Worm (Caenorhabditis elegans) whole organism, L1 larva: ENCODE data around the gene C49G7.7.

Experiments
- Y116A8C.19 ChIP-seq: sonication (generic microtip); optimal IDR thresholded peaks from 2 replicates; lab custom pipeline; 2016; ENCODE audit warnings: missing compliant biosample characterization, missing genetic modification characterization, borderline replicate concordance
- ama-1 ChIP-seq: fragments of 150-350 bp; optimal IDR thresholded peaks from 2 replicates; lab custom pipeline; 2014
- ceh-82 ChIP-seq, 3 experiments: fragments of 150-350 bp in 1 of 3; sonication (generic microtip) in 2 of 3; optimal IDR thresholded peaks; 2 replicates each; lab custom pipeline; 2014 to 2017; ENCODE audit warnings: missing biosample characterization in 3 of 3, missing genetic modification characterization in 3 of 3
- fos-1 ChIP-seq: fragments of 150-350 bp; optimal IDR thresholded peaks from 2 replicates; lab custom pipeline; 2014; ENCODE audit warnings: missing biosample characterization, missing genetic modification characterization
- nhr-12 ChIP-seq: sonication (generic microtip); optimal IDR thresholded peaks from 2 replicates; lab custom pipeline; 2017; ENCODE audit warnings: missing biosample characterization, missing genetic modification characterization
- nhr-28 ChIP-seq: fragments of 150-350 bp; optimal IDR thresholded peaks from 2 replicates; lab custom pipeline; 2014; ENCODE audit warnings: missing biosample characterization, missing genetic modification characterization
- pax-3 ChIP-seq: fragments of 200-800 bp; sonication (Bioruptor generic); optimal IDR thresholded peaks from 2 replicates; lab custom pipeline; 2018; ENCODE audit warnings: mild to moderate bottlenecking, missing genetic modification characterization, moderate library complexity, missing compliant biosample characterization
- snpc-4 ChIP-seq: fragments of 150-350 bp; optimal IDR thresholded peaks from 2 replicates; lab custom pipeline; 2014; ENCODE audit warnings: missing biosample characterization, missing genetic modification characterization
- sox-4 ChIP-seq: sonication (generic microtip); optimal IDR thresholded peaks from 2 replicates; lab custom pipeline; 2016; ENCODE audit warnings: missing genetic modification characterization, missing compliant biosample characterization
- tbx-2 ChIP-seq: sonication (generic microtip); optimal IDR thresholded peaks from 2 replicates; lab custom pipeline; 2016; ENCODE audit warnings: missing genetic modification characterization, missing compliant biosample characterization
- unc-130 ChIP-seq: fragments of 150-350 bp; optimal IDR thresholded peaks from 2 replicates; lab custom pipeline; 2017; ENCODE audit warnings: missing biosample characterization, missing genetic modification characterization, inconsistent platforms
- unc-62 ChIP-seq: fragments of 150-350 bp; optimal IDR thresholded peaks from 2 replicates; lab custom pipeline; 2014; ENCODE audit warnings: missing biosample characterization, missing genetic modification reagents, missing genetic modification characterization

ce11 chrV:4038557-4038956 lies 4.3 kb downstream of the C49G7.7 start:
- no peak for TF ChIP-seq unc-62
- no peak for TF ChIP-seq tbx-2 (tag; lab: Kevin White, UChicago)
- no peak for TF ChIP-seq unc-130 (tag; lab: Kevin White, UChicago)
- TF ChIP-seq sox-4 (tag; lab: Kevin White, UChicago) = no peak
- TF ChIP-seq ama-1 = no peak
- TF ChIP-seq snpc-4 = no peak
- no peak for TF ChIP-seq ceh-82 (tag; optimal IDR thresholded peaks at IDR 0.05; lab: Kevin White, UChicago)
- no peak for TF ChIP-seq Y116A8C.19
- TF ChIP-seq fos-1 = no peak
- no peak for TF ChIP-seq nhr-12
- TF ChIP-seq nhr-28 (tag; lab: Kevin White, UChicago) = no peak
- TF ChIP-seq pax-3 (tag; lab: Kevin White, UChicago) = no peak
